ENCODE assay signal across 5 fruit fly cellular contexts in the genomic region with DNA sequence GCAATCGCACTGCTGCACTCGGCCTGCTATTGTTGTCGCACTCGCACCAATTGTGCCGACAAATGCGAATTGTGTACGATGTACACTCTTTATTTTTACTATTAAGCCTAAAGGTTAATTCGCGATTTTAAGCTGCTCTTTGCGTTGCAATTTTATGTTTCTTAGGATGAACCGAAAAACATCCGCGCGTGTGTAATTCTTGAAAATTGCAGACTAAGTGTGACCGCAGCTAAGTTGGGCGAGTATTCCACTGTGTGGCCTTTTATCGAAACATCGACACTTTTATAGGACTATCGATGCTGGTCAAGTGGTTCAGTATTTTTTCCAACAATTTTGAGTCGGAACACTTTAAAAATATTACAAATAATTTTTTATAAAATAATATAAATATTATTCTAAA.
TF ChIP-seq lines count a peak whose summit lies in the region.

Pak3 (minus strand) TSS at position 225 of the 400 bp plus-strand sequence.

- peak; percentile 14 for TF ChIP-seq CTCF in whole organism, embryonic (GFP tag; optimal IDR thresholded peaks at IDR 0.05; lab: Kevin White, UChicago)

TF ChIP-seq in whole organism, adult, 20 proteins besides CTCF, POLR2A, EP300 and RAD21:
- TF ChIP-seq CG1620 (GFP tag; optimal IDR thresholded peaks at IDR 0.05; lab: Kevin White, UChicago), result peak; percentile 9
- peak; percentile 18 for TF ChIP-seq CG14711 (tag; optimal IDR thresholded peaks at IDR 0.05; lab: Kevin White, UChicago)
- TF ChIP-seq kay (GFP tag; lab: Kevin White, UChicago; ENCODE audit: borderline replicate concordance), result peak; percentile 44
- TF ChIP-seq CG7101 (tag; optimal IDR thresholded peaks at IDR 0.05; lab: Kevin White, UChicago), result peak; percentile 22
- no peak for TF ChIP-seq ovo (GFP tag; optimal IDR thresholded peaks at IDR 0.05; lab: Kevin White, UChicago)
- TF ChIP-seq Crg-1 (GFP tag; optimal IDR thresholded peaks at IDR 0.05; lab: Kevin White, UChicago), result no peak
- no peak for TF ChIP-seq cnc (optimal IDR thresholded peaks at IDR 0.05; lab: Kevin White, UChicago)
- no peak for TF ChIP-seq Hr96 (GFP tag; optimal IDR thresholded peaks at IDR 0.05; lab: Kevin White, UChicago)
- peak; percentile 9 for TF ChIP-seq CG33017 (tag; optimal IDR thresholded peaks at IDR 0.05; lab: Kevin White, UChicago)
- peak; percentile 66 for TF ChIP-seq bab1 (GFP tag; optimal IDR thresholded peaks at IDR 0.05; lab: Kevin White, UChicago)

TF ChIP-seq in whole organism, embryonic, 481 proteins besides CTCF, POLR2A, EP300 and RAD21 (continues in another document):
- peak; percentile 28 for TF ChIP-seq Nf-YB (GFP tag; optimal IDR thresholded peaks at IDR 0.05; lab: Kevin White, UChicago)
- no peak for TF ChIP-seq bowl (GFP tag; IDR thresholded peaks at IDR 0.05; lab: Robert Waterston, UW)
- no peak for TF ChIP-seq sug (tag; optimal IDR thresholded peaks at IDR 0.05; lab: Kevin White, UChicago)
- TF ChIP-seq CG9932 (GFP tag; IDR thresholded peaks at IDR 0.05; lab: Robert Waterston, UW), result peak; percentile 32; the same call in 1 of the 2 replicates
- TF ChIP-seq emc (GFP tag; optimal IDR thresholded peaks at IDR 0.05; lab: Kevin White, UChicago), result no peak
- no peak for TF ChIP-seq CG3838 (GFP tag; optimal IDR thresholded peaks at IDR 0.05; lab: Kevin White, UChicago)
- no peak for TF ChIP-seq CG9609 (GFP tag; optimal IDR thresholded peaks at IDR 0.05; lab: Kevin White, UChicago)
- TF ChIP-seq kah (GFP tag; optimal IDR thresholded peaks at IDR 0.05; lab: Kevin White, UChicago), result no peak
- no peak for TF ChIP-seq CG17361 (GFP tag; IDR thresholded peaks at IDR 0.05; lab: Robert Waterston, UW)
- TF ChIP-seq CG15269 (tag; optimal IDR thresholded peaks at IDR 0.05; lab: Kevin White, UChicago), result no peak
- TF ChIP-seq bigmax (GFP tag; optimal IDR thresholded peaks at IDR 0.05; lab: Kevin White, UChicago), result no peak
- TF ChIP-seq CG1602 (GFP tag; optimal IDR thresholded peaks at IDR 0.05; lab: Kevin White, UChicago), result no peak
- TF ChIP-seq CG3281 (GFP tag; optimal IDR thresholded peaks at IDR 0.05; lab: Kevin White, UChicago), result no peak
- peak; percentile 60; the same call in 3 of the 4 replicates for TF ChIP-seq Dll (GFP tag; IDR thresholded peaks at IDR 0.05; lab: Robert Waterston, UW; ENCODE audit: partially characterized antibody)
- TF ChIP-seq onecut (GFP tag; IDR thresholded peaks at IDR 0.05; lab: Robert Waterston, UW), result no peak
- TF ChIP-seq Hr39 (optimal IDR thresholded peaks at IDR 0.05; lab: Kevin White, UChicago), result no peak
- no peak for TF ChIP-seq caup (GFP tag; optimal IDR thresholded peaks at IDR 0.05; lab: Kevin White, UChicago; ENCODE audit: severe bottlenecking)
- TF ChIP-seq CG12659 (GFP tag; optimal IDR thresholded peaks at IDR 0.05; lab: Kevin White, UChicago), result peak; percentile 57
- TF ChIP-seq CG7839 (tag; optimal IDR thresholded peaks at IDR 0.05; lab: Kevin White, UChicago), result no peak

TF ChIP-seq in whole organism, prepupa, 60 proteins besides CTCF, POLR2A, EP300 and RAD21:
- TF ChIP-seq CG6854 (GFP tag; optimal IDR thresholded peaks at IDR 0.05; lab: Kevin White, UChicago) (peak; percentile 16), fd59A (GFP tag; optimal IDR thresholded peaks at IDR 0.05; lab: Kevin White, UChicago) (no peak), Eip78C (GFP tag; lab: Kevin White, UChicago) (no peak)

TF ChIP-seq in whole organism, pupa, 21 proteins besides CTCF, POLR2A, EP300 and RAD21:
- TF ChIP-seq CG17806 (tag; optimal IDR thresholded peaks at IDR 0.05; lab: Kevin White, UChicago), result no peak
- 0 out of 3 replicates have a peak, but pooled peaks have one; percentile 10 for TF ChIP-seq CG4496 (GFP tag; IDR thresholded peaks at IDR 0.05; lab: Robert Waterston, UW)
TF ChIP-seq in whole organism, pupa: peak in this region for 1.

TF ChIP-seq in whole organism, wandering third instar larva, 38 proteins besides CTCF, POLR2A, EP300 and RAD21:
- TF ChIP-seq Vsx2 (GFP tag; optimal IDR thresholded peaks at IDR 0.05; lab: Kevin White, UChicago; ENCODE audit: partially characterized antibody) (peak; percentile 48), Hr83 (GFP tag; optimal IDR thresholded peaks at IDR 0.05; lab: Kevin White, UChicago; ENCODE audit: poor library complexity, severe bottlenecking) (peak; percentile 58), Rel (GFP tag; optimal IDR thresholded peaks at IDR 0.05; lab: Kevin White, UChicago) (no peak), Rel (tag; optimal IDR thresholded peaks at IDR 0.05; lab: Kevin White, UChicago) (peak; percentile 8), dmrt93B (GFP tag; optimal IDR thresholded peaks at IDR 0.05; lab: Kevin White, UChicago) (no peak)
